Fruit fly (Drosophila melanogaster) whole organism, wandering third instar larva: ENCODE results near the gene uif.

Source experiments
- Abd-B ChIP-seq: fragments of >200 bp; optimal IDR thresholded peaks from 2 replicates; lab custom pipeline; 2017; ENCODE audit warnings: missing biosample characterization, missing genetic modification characterization
- CG32264 ChIP-seq: fragments of 200-800 bp; sonication (Bioruptor generic); optimal IDR thresholded peaks from 2 replicates; lab custom pipeline; 2016; ENCODE audit warnings: missing biosample characterization, missing genetic modification characterization
- CG9705 ChIP-seq: fragments of 200-800 bp; sonication (Bioruptor generic); optimal IDR thresholded peaks from 2 replicates; lab custom pipeline; 2018; ENCODE audit warnings: missing biosample characterization, mild to moderate bottlenecking, missing genetic modification characterization
- CrebA ChIP-seq: fragments of 200-800 bp; sonication (Bioruptor generic); optimal IDR thresholded peaks from 2 replicates; lab custom pipeline; 2016; ENCODE audit warnings: missing biosample characterization, mild to moderate bottlenecking, missing genetic modification characterization, borderline replicate concordance
- Dfd ChIP-seq: fragments of >200 bp; optimal IDR thresholded peaks from 2 replicates; lab custom pipeline; 2017; ENCODE audit warnings: missing biosample characterization, missing genetic modification characterization
- Dif ChIP-seq: fragments of 200-275, 200-300 bp; sonication (Bioruptor generic); optimal IDR thresholded peaks from 2 replicates; lab custom pipeline; 2018; ENCODE audit warnings: missing biosample characterization, missing genetic modification characterization; ENCODE audit not compliant: partially characterized antibody
- GATAd ChIP-seq: sonication (Bioruptor generic); optimal IDR thresholded peaks from 2 replicates; lab custom pipeline; 2016; ENCODE audit warnings: missing biosample characterization, missing genetic modification characterization
- HLH106 ChIP-seq: fragments of 200-800 bp; optimal IDR thresholded peaks from 3 replicates; lab custom pipeline; 2019; ENCODE audit warnings: missing biosample characterization, mild to moderate bottlenecking, missing genetic modification characterization, moderate library complexity
- Hnf4 ChIP-seq: fragments of 200-800 bp; sonication (Bioruptor generic); optimal IDR thresholded peaks from 2 replicates; lab custom pipeline; 2016; ENCODE audit warnings: missing biosample characterization, mild to moderate bottlenecking, missing genetic modification characterization
- Hr78 ChIP-seq: fragments of >200 bp; optimal IDR thresholded peaks from 2 replicates; lab custom pipeline; 2017; ENCODE audit warnings: missing biosample characterization, missing genetic modification characterization
- Hr83 ChIP-seq: fragments of 200-300 bp; sonication (Bioruptor generic); optimal IDR thresholded peaks from 2 replicates; lab custom pipeline; 2016; ENCODE audit warnings: missing biosample characterization, mild to moderate bottlenecking, missing genetic modification characterization, moderate library complexity; ENCODE audit not compliant: poor library complexity, severe bottlenecking
- Jra ChIP-seq: sonication (Bioruptor generic); optimal IDR thresholded peaks from 2 replicates; lab custom pipeline; 2016; ENCODE audit warnings: missing biosample characterization, missing genetic modification characterization
- Mio ChIP-seq: sonication (Bioruptor generic); optimal IDR thresholded peaks from 2 replicates; lab custom pipeline; 2016; ENCODE audit warnings: missing biosample characterization, missing genetic modification characterization
- Myc ChIP-seq: fragments of >200 bp; optimal IDR thresholded peaks from 2 replicates; lab custom pipeline; 2017
- N ChIP-seq: fragments of >200 bp; optimal IDR thresholded peaks from 2 replicates; lab custom pipeline; 2018; ENCODE audit warnings: missing biosample characterization, missing external identifiers, missing genetic modification characterization
- OdsH ChIP-seq: fragments of 200-800 bp; sonication (Bioruptor generic); optimal IDR thresholded peaks from 2 replicates; lab custom pipeline; 2016; ENCODE audit warnings: missing biosample characterization, mild to moderate bottlenecking, missing genetic modification characterization
- Rel ChIP-seq, 2 experiments: fragments of 200-800 bp; sonication (Bioruptor generic) in 1 of 2; optimal IDR thresholded peaks; 2 replicates in 1 of 2; 3 replicates in 1 of 2; lab custom pipeline; 2016 to 2019; ENCODE audit warnings: mild to moderate bottlenecking in 2 of 2, missing biosample characterization in 2 of 2, missing genetic modification characterization in 2 of 2, moderate library complexity in 1 of 2
- Sp1 ChIP-seq: fragments of 200-800 bp; sonication (Bioruptor generic); optimal IDR thresholded peaks from 3 replicates; lab custom pipeline; 2019; ENCODE audit warnings: missing biosample characterization, mild to moderate bottlenecking, missing genetic modification characterization, moderate library complexity
- Vsx2 ChIP-seq: fragments of 200-300, 225-300 bp; sonication (Bioruptor generic); optimal IDR thresholded peaks from 2 replicates; lab custom pipeline; 2018; ENCODE audit warnings: missing biosample characterization, missing genetic modification characterization; ENCODE audit not compliant: partially characterized antibody
- br ChIP-seq: fragments of 200-800 bp; sonication (Bioruptor generic); optimal IDR thresholded peaks from 2 replicates; lab custom pipeline; 2016; ENCODE audit warnings: missing biosample characterization, missing genetic modification characterization
- brk ChIP-seq: fragments of 200-800 bp; sonication (Bioruptor generic); optimal IDR thresholded peaks from 2 replicates; lab custom pipeline; 2016; ENCODE audit warnings: missing biosample characterization, mild to moderate bottlenecking, missing genetic modification characterization
- dl ChIP-seq, 2 experiments: fragments of 175-275, 200-275 bp in 1 of 2; fragments of 200-275 bp in 1 of 2; sonication (Bioruptor generic); optimal IDR thresholded peaks; lab custom pipeline; 2018; ENCODE audit warnings: mild to moderate bottlenecking in 2 of 2, missing biosample characterization in 2 of 2, missing genetic modification characterization in 2 of 2, moderate library complexity in 2 of 2; ENCODE audit not compliant: partially characterized antibody in 2 of 2, insufficient read depth in 1 of 2
- dmrt93B ChIP-seq: fragments of 200-800 bp; sonication (Bioruptor generic); optimal IDR thresholded peaks from 2 replicates; lab custom pipeline; 2018; ENCODE audit warnings: missing biosample characterization, mild to moderate bottlenecking, missing genetic modification characterization
- dsf ChIP-seq: sonication (Bioruptor generic); optimal IDR thresholded peaks from 2 replicates; lab custom pipeline; 2016; ENCODE audit warnings: missing biosample characterization, missing genetic modification characterization, borderline replicate concordance
- ey ChIP-seq: fragments of 200-800 bp; sonication (Bioruptor generic); optimal IDR thresholded peaks from 2 replicates; lab custom pipeline; 2016; ENCODE audit warnings: missing biosample characterization, missing genetic modification characterization
- foxo ChIP-seq, 2 experiments: fragments of 200-800 bp; sonication (Bioruptor generic); optimal IDR thresholded peaks; 2 replicates in 1 of 2; 3 replicates in 1 of 2; lab custom pipeline; 2016 to 2017; ENCODE audit warnings: missing biosample characterization in 2 of 2, missing genetic modification characterization in 2 of 2
- fru ChIP-seq: fragments of 200-800 bp; sonication (Bioruptor generic); optimal IDR thresholded peaks from 3 replicates; lab custom pipeline; 2016; ENCODE audit warnings: missing biosample characterization, mild to moderate bottlenecking, missing genetic modification characterization
- h ChIP-seq: fragments of 200-800 bp; sonication (Bioruptor generic); optimal IDR thresholded peaks from 3 replicates; lab custom pipeline; 2016; ENCODE audit warnings: missing biosample characterization, mild to moderate bottlenecking, missing genetic modification characterization
- jim ChIP-seq: fragments of 175-275, 200-325 bp; sonication (Bioruptor generic); optimal IDR thresholded peaks from 2 replicates; lab custom pipeline; 2016; ENCODE audit warnings: missing biosample characterization, mild to moderate bottlenecking, missing genetic modification characterization
- lola ChIP-seq: fragments of >200 bp; optimal IDR thresholded peaks from 2 replicates; lab custom pipeline; 2017; ENCODE audit warnings: missing biosample characterization, missing genetic modification characterization
- pan ChIP-seq: fragments of >200 bp; optimal IDR thresholded peaks from 2 replicates; lab custom pipeline; 2017
- psq ChIP-seq: fragments of 200-800 bp; sonication (Bioruptor generic); optimal IDR thresholded peaks from 3 replicates; lab custom pipeline; 2017; ENCODE audit warnings: missing biosample characterization, mild to moderate bottlenecking, missing genetic modification characterization, moderate library complexity
- rgr ChIP-seq: fragments of 200-800 bp; sonication (Bioruptor generic); optimal IDR thresholded peaks from 3 replicates; lab custom pipeline; 2016; ENCODE audit warnings: missing biosample characterization, mild to moderate bottlenecking, missing genetic modification characterization
- sage ChIP-seq: fragments of 200-800 bp; sonication (Bioruptor generic); optimal IDR thresholded peaks from 2 replicates; lab custom pipeline; 2016; ENCODE audit warnings: missing biosample characterization, mild to moderate bottlenecking, missing genetic modification characterization
- sv ChIP-seq: fragments of 200-800 bp; sonication (Bioruptor generic); optimal IDR thresholded peaks from 3 replicates; lab custom pipeline; 2016; ENCODE audit warnings: missing biosample characterization, missing genetic modification characterization
- tai ChIP-seq: sonication (Bioruptor generic); optimal IDR thresholded peaks from 2 replicates; lab custom pipeline; 2016; ENCODE audit warnings: missing biosample characterization, missing genetic modification characterization
- usp ChIP-seq: fragments of >200 bp; optimal IDR thresholded peaks from 2 replicates; lab custom pipeline; 2017; ENCODE audit warnings: missing biosample characterization, missing genetic modification characterization
- woc ChIP-seq: sonication (Bioruptor generic); optimal IDR thresholded peaks from 2 replicates; lab custom pipeline; 2016; ENCODE audit warnings: missing biosample characterization, mild to moderate bottlenecking, missing genetic modification characterization

Gene uif

DNA sequence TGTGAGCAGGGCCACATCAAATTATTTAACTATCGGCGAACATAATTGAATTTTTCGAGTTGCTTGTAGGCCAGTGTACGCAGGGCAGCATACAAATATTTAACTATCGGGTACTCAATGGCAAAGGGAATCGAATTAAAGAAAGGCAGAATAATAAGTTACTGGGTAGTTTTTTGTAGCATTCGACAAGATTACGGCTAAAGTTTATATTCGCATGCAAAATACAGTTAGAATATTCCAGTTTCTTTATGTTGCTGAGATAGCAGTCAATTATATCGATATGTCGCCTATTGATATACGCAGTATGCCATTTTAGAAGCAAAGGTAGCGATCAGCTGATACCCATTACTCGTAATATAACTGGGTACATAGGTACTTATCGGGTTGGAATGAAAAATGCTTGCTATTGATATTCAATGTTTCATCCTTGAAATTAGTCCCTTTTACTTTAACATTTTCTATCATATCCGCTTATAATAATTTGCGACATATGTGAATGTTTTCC lies 42.1 kb downstream of the uif start:
- TF ChIP-seq pan (no peak), Hr78 (GFP tag; lab: Kevin White, UChicago) (no peak), N (GFP tag; lab: Kevin White, UChicago) (no peak), dmrt93B (no peak), CrebA (GFP tag; lab: Kevin White, UChicago) (no peak), tai (GFP tag; lab: Kevin White, UChicago) (no peak), brk (no peak), Dif (GFP tag; lab: Kevin White, UChicago) (no peak), dsf (GFP tag; lab: Kevin White, UChicago) (no peak), woc (GFP tag; lab: Kevin White, UChicago) (peak; percentile 82), br (GFP tag; lab: Kevin White, UChicago) (no peak), h (GFP tag; lab: Kevin White, UChicago) (peak; percentile 76), Dfd (no peak), sv (GFP tag; lab: Kevin White, UChicago) (peak; percentile 13), ey (GFP tag; lab: Kevin White, UChicago) (peak; percentile 23), CG32264 (GFP tag; lab: Kevin White, UChicago) (peak; percentile 7), Mio (GFP tag; lab: Kevin White, UChicago) (no peak), Myc (lab: Kevin White, UChicago) (no peak), psq (GFP tag; lab: Kevin White, UChicago) (peak; percentile 11), dl (GFP tag; optimal IDR thresholded peaks at IDR 0.05; lab: Kevin White, UChicago; ENCODE audit: insufficient read depth in 1 of 2, partially characterized antibody in 2 of 2) (no peak), Sp1 (GFP tag; lab: Kevin White, UChicago) (peak; percentile 32), Rel (GFP tag; optimal IDR thresholded peaks at IDR 0.05; lab: Kevin White, UChicago) (no peak), Rel (tag; optimal IDR thresholded peaks at IDR 0.05; lab: Kevin White, UChicago) (no peak), rgr (GFP tag; lab: Kevin White, UChicago) (peak; percentile 56), GATAd (GFP tag; lab: Kevin White, UChicago) (no peak), OdsH (GFP tag; lab: Kevin White, UChicago) (peak; percentile 44), usp (no peak), Jra (GFP tag; lab: Kevin White, UChicago) (no peak), lola (no peak), CG9705 (GFP tag; lab: Kevin White, UChicago) (no peak), Abd-B (GFP tag; lab: Kevin White, UChicago) (no peak), fru (GFP tag; lab: Kevin White, UChicago) (peak; percentile 53), sage (GFP tag; lab: Kevin White, UChicago) (no peak), jim (GFP tag; lab: Kevin White, UChicago) (no peak), Hr83 (GFP tag; lab: Kevin White, UChicago) (peak; percentile 39), foxo (GFP tag; optimal IDR thresholded peaks at IDR 0.05; lab: Kevin White, UChicago) (peak in 1 of 2 experiments; percentile 47), HLH106 (tag; lab: Kevin White, UChicago) (no peak), Hnf4 (GFP tag; lab: Kevin White, UChicago) (no peak), Vsx2 (GFP tag; lab: Kevin White, UChicago) (no peak)

DNA sequence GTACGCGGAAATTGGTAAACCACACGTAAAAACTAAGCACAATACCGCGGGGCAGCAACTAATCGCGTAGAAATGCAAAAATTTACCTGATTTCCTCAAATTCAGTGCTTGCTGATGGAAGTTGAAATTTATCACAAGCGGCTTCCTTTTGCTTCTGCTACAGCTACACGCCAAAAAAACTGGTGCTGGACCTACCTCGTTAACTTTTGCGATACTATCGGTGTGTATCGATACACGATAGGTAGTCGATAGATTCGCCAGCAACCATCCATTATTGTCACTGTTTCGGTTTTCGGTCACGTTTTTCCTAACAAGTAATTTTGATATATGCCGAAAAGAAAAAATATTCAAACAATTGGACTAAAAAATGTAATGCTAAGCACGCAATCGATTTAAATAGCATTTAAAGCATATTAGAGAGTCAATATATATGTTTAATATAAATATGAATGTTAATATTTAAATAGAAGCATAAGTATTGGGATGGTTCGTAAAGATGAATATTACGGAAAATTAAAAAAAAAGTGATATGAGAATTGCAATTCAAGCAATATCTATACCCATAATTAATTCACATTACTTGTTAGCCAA lies 42.6 kb downstream of the uif start, which contains the start of gene Sumo:
TSS of gene Sumo (minus strand) at position 223 of the 591 bp plus-strand sequence.
- no peak for TF ChIP-seq CG9705 (GFP tag; lab: Kevin White, UChicago)
- no peak for TF ChIP-seq usp
- no peak for TF ChIP-seq jim (GFP tag; lab: Kevin White, UChicago)
- TF ChIP-seq lola: no peak
- TF ChIP-seq brk: no peak
- no peak for TF ChIP-seq ey (GFP tag; lab: Kevin White, UChicago)
- TF ChIP-seq CrebA (GFP tag; lab: Kevin White, UChicago): no peak
- no peak for TF ChIP-seq psq (GFP tag; lab: Kevin White, UChicago)
- TF ChIP-seq Sp1 (GFP tag; lab: Kevin White, UChicago): peak; percentile 21
- no peak for TF ChIP-seq tai (GFP tag; lab: Kevin White, UChicago)
- TF ChIP-seq Dif (GFP tag; lab: Kevin White, UChicago): no peak
- TF ChIP-seq Jra (GFP tag; lab: Kevin White, UChicago): peak; percentile 62
- TF ChIP-seq fru (GFP tag; lab: Kevin White, UChicago): no peak
- TF ChIP-seq rgr (GFP tag; lab: Kevin White, UChicago): peak; percentile 22
- no peak for TF ChIP-seq h (GFP tag; lab: Kevin White, UChicago)
- TF ChIP-seq woc (GFP tag; lab: Kevin White, UChicago): peak; percentile 47
- no peak for TF ChIP-seq Hnf4 (GFP tag; lab: Kevin White, UChicago)
- no peak for TF ChIP-seq Hr78 (GFP tag; lab: Kevin White, UChicago)
- TF ChIP-seq Rel (GFP tag; optimal IDR thresholded peaks at IDR 0.05; lab: Kevin White, UChicago): no peak
- peak; percentile 13 for TF ChIP-seq Rel (tag; optimal IDR thresholded peaks at IDR 0.05; lab: Kevin White, UChicago)
- no peak for TF ChIP-seq CG32264 (GFP tag; lab: Kevin White, UChicago)
- no peak for TF ChIP-seq Mio (GFP tag; lab: Kevin White, UChicago)
- peak; percentile 11 for TF ChIP-seq HLH106 (tag; lab: Kevin White, UChicago)
- no peak for TF ChIP-seq pan
- peak; percentile 94 for TF ChIP-seq Hr83 (GFP tag; lab: Kevin White, UChicago)
- no peak for TF ChIP-seq GATAd (GFP tag; lab: Kevin White, UChicago)
